Worm (Caenorhabditis elegans) whole organism, L1 larva: Measurements from ENCODE around the gene egl-46.

Experiments used
- ceh-82 ChIP-seq, 3 experiments: fragments of 150-350 bp in 1 of 3; sonication (generic microtip) in 2 of 3; optimal IDR thresholded peaks; 2 replicates each; lab custom pipeline; 2014 to 2017; ENCODE audit warnings: missing biosample characterization in 3 of 3, missing genetic modification characterization in 3 of 3
- jun-1 ChIP-seq: fragments of 150-350 bp; optimal IDR thresholded peaks from 2 replicates; lab custom pipeline; 2014; ENCODE audit warnings: missing biosample characterization, missing genetic modification reagents, missing genetic modification characterization
- nhr-11 ChIP-seq: fragments of 150-350 bp; optimal IDR thresholded peaks from 2 replicates; lab custom pipeline; 2014; ENCODE audit warnings: missing biosample characterization, missing genetic modification characterization
- nhr-237 ChIP-seq: fragments of 150-350 bp; optimal IDR thresholded peaks from 2 replicates; lab custom pipeline; 2014; ENCODE audit warnings: missing biosample characterization, missing genetic modification characterization

- no peak for TF ChIP-seq nhr-237
- TF ChIP-seq nhr-11 (tag; lab: Kevin White, UChicago): no peak
- peak; percentile 1 for TF ChIP-seq jun-1
- peak; percentile 30 to 48 (median 40) for TF ChIP-seq ceh-82 (tag; optimal IDR thresholded peaks at IDR 0.05; lab: Kevin White, UChicago)
Measured at ce11 chrV:6709050-6709683, 27.8 kb upstream of the egl-46 start, which contains the start of gene dlst-1.
